Fruit fly (Drosophila melanogaster) whole organism, embryonic: ENCODE results near the gene Polr1F.

Source experiments
- BEAF-32 ChIP-seq: fragments of 200-800 bp; sonication (Bioruptor generic); optimal IDR thresholded peaks from 3 replicates; lab custom pipeline; 2017; ENCODE audit warnings: missing biosample characterization, missing genetic modification characterization, mild to moderate bottlenecking, moderate library complexity, missing genetic modification reagents
- CG10321 ChIP-seq: fragments of 200-800 bp; sonication (Bioruptor generic); IDR thresholded peaks from 2 replicates; pipeline ENCODE4 v1.3.6; 2022; ENCODE audit warnings: missing biosample characterization, missing genetic modification characterization
- CG12236 ChIP-seq: fragments of 200-800 bp; sonication (Bioruptor generic); optimal IDR thresholded peaks from 2 replicates; lab custom pipeline; 2016; ENCODE audit warnings: missing biosample characterization, missing genetic modification characterization
- CG15479 ChIP-seq: fragments of 200-800 bp; sonication (Bioruptor generic); optimal IDR thresholded peaks from 3 replicates; lab custom pipeline; 2019; ENCODE audit warnings: missing biosample characterization, mild to moderate bottlenecking, missing genetic modification characterization, moderate library complexity
- CG1832 ChIP-seq: fragments of 200-800 bp; sonication (Bioruptor generic); optimal IDR thresholded peaks from 2 replicates; lab custom pipeline; 2017; ENCODE audit warnings: missing biosample characterization, mild to moderate bottlenecking, missing genetic modification characterization, inconsistent platforms
- CG2199 ChIP-seq: fragments of 200-800 bp; sonication (Bioruptor generic); IDR thresholded peaks from 3 replicates; pipeline ENCODE4 v1.3.6; 2022; ENCODE audit warnings: missing biosample characterization, missing genetic modification characterization
- CG31388 ChIP-seq: fragments of 200-800 bp; sonication (Bioruptor generic); optimal IDR thresholded peaks from 2 replicates; lab custom pipeline; 2016; ENCODE audit warnings: missing biosample characterization, missing genetic modification characterization
- CG3163 ChIP-seq: fragments of 200-800 bp; sonication (Bioruptor generic); optimal IDR thresholded peaks from 3 replicates; lab custom pipeline; 2016; ENCODE audit warnings: missing biosample characterization, missing genetic modification characterization
- CG34376 ChIP-seq: fragments of 200-800 bp; sonication (Bioruptor generic); optimal IDR thresholded peaks from 2 replicates; lab custom pipeline; 2018; ENCODE audit warnings: missing biosample characterization, mild to moderate bottlenecking, missing genetic modification characterization
- CG8290 ChIP-seq, 3 experiments: fragments of 200-800 bp; sonication (Bioruptor generic); optimal IDR thresholded peaks; 2 replicates each; lab custom pipeline; 2016 to 2019; ENCODE audit warnings: missing biosample characterization in 3 of 3, missing genetic modification characterization in 3 of 3, mild to moderate bottlenecking in 2 of 3, moderate library complexity in 1 of 3
- CG8478 ChIP-seq: fragments of >200 bp; optimal IDR thresholded peaks from 2 replicates; lab custom pipeline; 2018
- CG8924 ChIP-seq: fragments of 200-800 bp; optimal IDR thresholded peaks from 3 replicates; lab custom pipeline; 2019; ENCODE audit warnings: missing biosample characterization, mild to moderate bottlenecking, missing genetic modification characterization, moderate library complexity
- MBD-R2 ChIP-seq: fragments of 200-800 bp; sonication (Bioruptor generic); IDR thresholded peaks from 2 replicates; pipeline ENCODE4 v1.3.6; 2022; ENCODE audit warnings: missing biosample characterization, missing genetic modification characterization
- Opbp ChIP-seq: fragments of 200-800 bp; sonication (Bioruptor generic); IDR thresholded peaks from 3 replicates; pipeline ENCODE4 v1.3.6; 2022; ENCODE audit warnings: missing biosample characterization, missing genetic modification characterization; ENCODE audit not compliant: partially characterized antibody
- Poxn ChIP-seq: fragments of 200-800 bp; sonication (Bioruptor generic); IDR thresholded peaks from 2 replicates; pipeline ENCODE4 v1.3.6; 2022; ENCODE audit warnings: missing biosample characterization, missing genetic modification characterization
- Sox102F ChIP-seq: fragments of 200-800 bp; sonication (Bioruptor generic); optimal IDR thresholded peaks from 2 replicates; lab custom pipeline; 2018; ENCODE audit warnings: missing biosample characterization, mild to moderate bottlenecking, missing genetic modification characterization, moderate library complexity
- Sry-β ChIP-seq: fragments of 200-800 bp; sonication (Bioruptor generic); optimal IDR thresholded peaks from 2 replicates; lab custom pipeline; 2018; ENCODE audit warnings: missing biosample characterization, mild to moderate bottlenecking, missing genetic modification characterization, moderate library complexity
- Sry-δ ChIP-seq: fragments of 200-800 bp; sonication (Bioruptor generic); optimal IDR thresholded peaks from 2 replicates; lab custom pipeline; 2016; ENCODE audit warnings: missing biosample characterization, missing genetic modification characterization
- Trl ChIP-seq, 3 experiments: fragments of >200 bp in 2 of 3; fragments of 200-800 bp in 1 of 3; sonication (Bioruptor generic) in 1 of 3; optimal IDR thresholded peaks; 2 replicates in 1 of 3; 3 replicates in 2 of 3; lab custom pipeline; 2016 to 2017; ENCODE audit warnings: missing biosample characterization in 1 of 3, missing genetic modification characterization in 1 of 3
- ac ChIP-seq: fragments of 200-800 bp; sonication (Bioruptor generic); optimal IDR thresholded peaks from 3 replicates; lab custom pipeline; 2017; ENCODE audit warnings: missing biosample characterization, mild to moderate bottlenecking, missing genetic modification characterization
- bbx ChIP-seq: fragments of 200-800 bp; sonication (Bioruptor generic); IDR thresholded peaks from 2 replicates; pipeline ENCODE4 v1.3.6; 2022; ENCODE audit warnings: missing biosample characterization, missing genetic modification characterization; ENCODE audit not compliant: partially characterized antibody
- cad ChIP-seq: fragments of >200 bp; optimal IDR thresholded peaks from 2 replicates; lab custom pipeline; 2017; ENCODE audit warnings: missing biosample characterization, missing genetic modification characterization
- cato ChIP-seq: fragments of 200-800 bp; sonication (Bioruptor generic); optimal IDR thresholded peaks from 2 replicates; lab custom pipeline; 2016; ENCODE audit warnings: missing biosample characterization, missing genetic modification characterization, borderline replicate concordance
- cg ChIP-seq: fragments of 200-800 bp; sonication (Bioruptor generic); optimal IDR thresholded peaks from 3 replicates; lab custom pipeline; 2019; ENCODE audit warnings: missing biosample characterization, mild to moderate bottlenecking, missing genetic modification characterization, moderate library complexity
- chm ChIP-seq: fragments of 200-800 bp; sonication (Bioruptor generic); IDR thresholded peaks from 2 replicates; pipeline ENCODE4 v1.3.6; 2022; ENCODE audit warnings: missing biosample characterization, missing genetic modification characterization
- fd102C ChIP-seq: fragments of 200-800 bp; sonication (Bioruptor generic); optimal IDR thresholded peaks from 2 replicates; lab custom pipeline; 2018; ENCODE audit warnings: missing biosample characterization, mild to moderate bottlenecking, missing genetic modification characterization, moderate library complexity
- kah ChIP-seq: fragments of 200-800 bp; sonication (Bioruptor generic); optimal IDR thresholded peaks from 2 replicates; lab custom pipeline; 2018; ENCODE audit warnings: missing biosample characterization, mild to moderate bottlenecking, missing genetic modification characterization
- pan ChIP-seq, 4 experiments: fragments of >200 bp in 3 of 4; fragments of 200-800 bp in 1 of 4; sonication (Bioruptor generic) in 1 of 4; optimal IDR thresholded peaks in 3 of 4; IDR thresholded peaks in 1 of 4; 2 replicates each; pipeline versions ENCODE4 v1.3.6 to Lab custom; 2017 to 2022; ENCODE audit warnings: missing biosample characterization in 2 of 4, missing genetic modification characterization in 2 of 4, mixed read lengths in 1 of 4
- row ChIP-seq: fragments of 200-800 bp; sonication (Bioruptor generic); IDR thresholded peaks from 3 replicates; pipeline ENCODE4 v1.3.6; 2022; ENCODE audit warnings: missing biosample characterization, missing genetic modification characterization
- seq ChIP-seq: fragments of 200-800 bp; sonication (Bioruptor generic); IDR thresholded peaks from 2 replicates; pipeline ENCODE4 v1.3.6; 2022; ENCODE audit warnings: missing biosample characterization, missing genetic modification characterization
- sqz ChIP-seq: fragments of 200-800 bp; sonication (Bioruptor generic); optimal IDR thresholded peaks from 3 replicates; lab custom pipeline; 2018; ENCODE audit warnings: missing biosample characterization, mild to moderate bottlenecking, missing genetic modification characterization
- stwl ChIP-seq: fragments of 200-800 bp; sonication (Bioruptor generic); optimal IDR thresholded peaks from 3 replicates; lab custom pipeline; 2018; ENCODE audit warnings: missing biosample characterization, mild to moderate bottlenecking, missing genetic modification characterization, moderate library complexity
- tll ChIP-seq, 2 experiments: fragments of 200-800 bp in 1 of 2; fragments of >200 bp in 1 of 2; sonication (Bioruptor generic) in 1 of 2; optimal IDR thresholded peaks; 2 replicates each; lab custom pipeline; 2017 to 2019; ENCODE audit warnings: missing biosample characterization in 2 of 2, missing genetic modification characterization in 2 of 2, mild to moderate bottlenecking in 1 of 2, moderate library complexity in 1 of 2
- vfl ChIP-seq: fragments of 200-800 bp; sonication (Bioruptor generic); optimal IDR thresholded peaks from 2 replicates; lab custom pipeline; 2016; ENCODE audit warnings: missing biosample characterization, missing genetic modification characterization
- vvl ChIP-seq: fragments of 200-800 bp; sonication (Bioruptor generic); IDR thresholded peaks from 2 replicates; pipeline ENCODE4 v1.3.6; 2022; ENCODE audit warnings: missing biosample characterization, missing genetic modification characterization
- z ChIP-seq: fragments of 200-800 bp; sonication (Bioruptor generic); IDR thresholded peaks from 3 replicates; pipeline ENCODE4 v1.3.6; 2022; ENCODE audit warnings: missing biosample characterization, missing genetic modification characterization
- zen ChIP-seq: fragments of 200-800 bp; sonication (Bioruptor generic); optimal IDR thresholded peaks from 3 replicates; lab custom pipeline; 2018; ENCODE audit warnings: missing biosample characterization, mild to moderate bottlenecking, missing genetic modification characterization, moderate library complexity

Gene Polr1F

dm6 chr2L:6941731-6942130 lies 34.1 kb upstream of the Polr1F start:
- TF ChIP-seq cato (GFP tag; lab: Kevin White, UChicago) (no peak), pan (optimal IDR thresholded peaks at IDR 0.05; lab: Kevin White, UChicago) (no peak), pan (GFP tag; optimal IDR thresholded peaks at IDR 0.05 in 1 of 2, IDR thresholded peaks at IDR 0.05 in 1 of 2) (peak in 1 of 2 experiments; percentile 19), CG3163 (GFP tag; lab: Kevin White, UChicago) (peak; percentile 79), Trl (optimal IDR thresholded peaks at IDR 0.05; lab: Kevin White, UChicago) (peak in 1 of 2 experiments; percentile 47), Trl (GFP tag; optimal IDR thresholded peaks at IDR 0.05; lab: Kevin White, UChicago) (no peak), sqz (GFP tag; lab: Kevin White, UChicago) (no peak), z (GFP tag; lab: Robert Waterston, UW) (0 out of 3 replicates have a peak, but pooled peaks have one; percentile 49), kah (GFP tag; lab: Kevin White, UChicago) (peak; percentile 54), Poxn (GFP tag; lab: Robert Waterston, UW) (no peak)

dm6 chr2L:6939698-6940097 lies 32.1 kb upstream of the Polr1F start:
- TF ChIP-seq zen (tag; lab: Kevin White, UChicago), result peak; percentile 60
- TF ChIP-seq BEAF-32, result peak; percentile 9
- TF ChIP-seq CG2199 (GFP tag; lab: Robert Waterston, UW), result 0 out of 3 replicates have a peak, but pooled peaks have one; percentile 56
- TF ChIP-seq Sry-β (GFP tag; lab: Kevin White, UChicago), result peak; percentile 50
- peak; percentile 32; the same call in 1 of the 2 replicates for TF ChIP-seq MBD-R2
- TF ChIP-seq fd102C (GFP tag; lab: Kevin White, UChicago), result no peak
- no peak for TF ChIP-seq CG12236 (GFP tag; lab: Kevin White, UChicago)
- TF ChIP-seq cg, result peak; percentile 39
- TF ChIP-seq vfl (GFP tag; lab: Kevin White, UChicago), result no peak
- TF ChIP-seq Trl (optimal IDR thresholded peaks at IDR 0.05; lab: Kevin White, UChicago), result peak in 1 of 2 experiments; percentile 35
- TF ChIP-seq Trl (GFP tag; optimal IDR thresholded peaks at IDR 0.05; lab: Kevin White, UChicago), result no peak
- TF ChIP-seq stwl (tag; lab: Kevin White, UChicago), result peak; percentile 42
- TF ChIP-seq vvl (GFP tag; lab: Robert Waterston, UW), result peak; percentile 18; the same call in 1 of the 2 replicates
- peak; percentile 33 for TF ChIP-seq CG8290 (GFP tag; optimal IDR thresholded peaks at IDR 0.05; lab: Kevin White, UChicago)
- TF ChIP-seq CG8290 (tag; optimal IDR thresholded peaks at IDR 0.05; lab: Kevin White, UChicago), result peak in 1 of 2 experiments; percentile 35
- peak; percentile 49 for TF ChIP-seq CG15479 (GFP tag; lab: Kevin White, UChicago)
- peak; percentile 51 for TF ChIP-seq Sry-δ (GFP tag; lab: Kevin White, UChicago)
- TF ChIP-seq Opbp (GFP tag; lab: Robert Waterston, UW), result peak; percentile 46; the same call in 1 of the 3 replicates
- 0 out of 3 replicates have a peak, but pooled peaks have one; percentile 6 for TF ChIP-seq row (GFP tag; lab: Robert Waterston, UW)
- TF ChIP-seq chm, result 0 out of 2 replicates have a peak, but pooled peaks have one; percentile 44
- no peak for TF ChIP-seq CG34376 (GFP tag; lab: Kevin White, UChicago)
- TF ChIP-seq CG10321 (GFP tag; lab: Robert Waterston, UW), result peak; percentile 88
- TF ChIP-seq CG31388 (GFP tag; lab: Kevin White, UChicago), result no peak
- TF ChIP-seq ac, result peak; percentile 24
- TF ChIP-seq bbx (GFP tag; lab: Robert Waterston, UW), result 0 out of 2 replicates have a peak, but pooled peaks have one; percentile 40
- TF ChIP-seq CG8478 (lab: Kevin White, UChicago), result peak; percentile 75
- no peak for TF ChIP-seq cad (GFP tag; lab: Kevin White, UChicago)
- TF ChIP-seq tll (GFP tag; optimal IDR thresholded peaks at IDR 0.05; lab: Kevin White, UChicago), result peak; percentile 1 to 17
- TF ChIP-seq CG8924, result peak; percentile 16
- TF ChIP-seq CG1832, result peak; percentile 76
- no peak for TF ChIP-seq Sox102F (GFP tag; lab: Kevin White, UChicago)
- 0 out of 3 replicates have a peak, but pooled peaks have one; percentile 46 for TF ChIP-seq z (GFP tag; lab: Robert Waterston, UW)
- TF ChIP-seq seq, result no peak
